Worm (Caenorhabditis elegans) whole organism, early embryonic: ENCODE results near the gene tag-340.

Experiments
- B0310.2 ChIP-seq: sonication (generic microtip); optimal IDR thresholded peaks from 2 replicates; lab custom pipeline; 2016; ENCODE audit warnings: mild to moderate bottlenecking, missing genetic modification characterization, missing compliant biosample characterization
- F13C5.2 ChIP-seq: sonication (generic microtip); optimal IDR thresholded peaks from 2 replicates; lab custom pipeline; 2017; ENCODE audit warnings: mild to moderate bottlenecking, missing genetic modification characterization, inconsistent platforms, missing compliant biosample characterization
- aly-1 ChIP-seq: sonication (generic microtip); optimal IDR thresholded peaks from 2 replicates; lab custom pipeline; 2016; ENCODE audit warnings: missing genetic modification characterization, missing compliant biosample characterization
- ama-1 ChIP-seq: fragments of 150-350 bp; optimal IDR thresholded peaks from 2 replicates; lab custom pipeline; 2014
- ceh-13 ChIP-seq: fragments of 200-800 bp; sonication (Bioruptor generic); optimal IDR thresholded peaks from 2 replicates; lab custom pipeline; 2018; ENCODE audit warnings: mild to moderate bottlenecking, missing genetic modification characterization, missing compliant biosample characterization
- ceh-36 ChIP-seq: sonication (generic microtip); optimal IDR thresholded peaks from 2 replicates; lab custom pipeline; 2016; ENCODE audit warnings: missing genetic modification characterization, inconsistent platforms, missing compliant biosample characterization
- ets-7 ChIP-seq: sonication (generic microtip); optimal IDR thresholded peaks from 2 replicates; lab custom pipeline; 2016; ENCODE audit warnings: missing genotype, missing genetic modification characterization, missing compliant biosample characterization
- flt-1 ChIP-seq: fragments of 200-800 bp; sonication (Bioruptor generic); IDR thresholded peaks from 2 replicates; pipeline ENCODE4 v1.3.6; 2022; ENCODE audit warnings: missing genetic modification characterization, missing compliant biosample characterization
- hmbx-1 ChIP-seq: sonication (generic microtip); optimal IDR thresholded peaks from 2 replicates; lab custom pipeline; 2016; ENCODE audit warnings: mild to moderate bottlenecking, missing genetic modification characterization, missing compliant biosample characterization
- hmg-4 ChIP-seq: fragments of 200-800 bp; sonication (Bioruptor generic); optimal IDR thresholded peaks from 2 replicates; lab custom pipeline; 2018; ENCODE audit warnings: mild to moderate bottlenecking, missing genetic modification characterization, missing compliant biosample characterization
- hnd-1 ChIP-seq: sonication (generic microtip); optimal IDR thresholded peaks from 2 replicates; lab custom pipeline; 2016; ENCODE audit warnings: missing genetic modification characterization, missing compliant biosample characterization
- pes-1 ChIP-seq: fragments of 200-800 bp; sonication (Bioruptor generic); IDR thresholded peaks from 2 replicates; pipeline ENCODE4 v1.3.6; 2022; ENCODE audit warnings: missing genetic modification reagents, missing genetic modification characterization, missing compliant biosample characterization
- scrt-1 ChIP-seq: fragments of 200-800 bp; sonication (Bioruptor generic); IDR thresholded peaks from 2 replicates; pipeline ENCODE4 v1.3.6; 2022; ENCODE audit warnings: missing genetic modification characterization, missing compliant biosample characterization
- sea-1 ChIP-seq: fragments of 200-800 bp; sonication (Bioruptor generic); conservative IDR thresholded peaks from 2 replicates; pipeline ENCODE4 v1.3.6; 2022; ENCODE audit warnings: missing genetic modification characterization, missing compliant biosample characterization
- tbx-11 ChIP-seq: fragments of 200-800 bp; sonication (Bioruptor generic); IDR thresholded peaks from 2 replicates; pipeline ENCODE4 v1.3.6; 2022; ENCODE audit warnings: missing genetic modification characterization, missing compliant biosample characterization
- tbx-37 ChIP-seq: fragments of 200-800 bp; sonication (Bioruptor generic); conservative IDR thresholded peaks from 2 replicates; pipeline ENCODE4 v1.3.6; 2022; ENCODE audit warnings: missing genetic modification reagents, missing genetic modification characterization, missing compliant biosample characterization
- tra-4 ChIP-seq: sonication (generic microtip); optimal IDR thresholded peaks from 2 replicates; lab custom pipeline; 2017; ENCODE audit warnings: missing genetic modification characterization, missing compliant biosample characterization

Gene tag-340

DNA sequence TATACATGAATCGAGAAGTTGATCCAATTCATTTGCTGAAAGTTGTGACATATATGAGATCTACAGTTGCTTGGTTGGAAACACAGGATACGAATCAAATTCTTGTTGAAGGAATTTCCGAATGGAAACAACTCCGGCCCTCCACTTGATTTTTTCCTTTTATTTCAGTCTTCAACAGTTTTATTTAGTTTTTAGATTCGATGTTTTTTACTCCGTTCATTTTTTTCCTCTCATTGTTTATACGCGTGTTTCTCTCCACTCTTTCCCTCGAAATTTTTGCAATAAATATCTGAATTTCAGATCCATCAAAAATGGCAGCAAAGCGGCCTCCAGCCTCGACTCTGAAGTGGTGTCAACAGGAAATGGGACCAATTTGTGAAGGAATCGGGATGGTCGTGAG lies 37.2 kb upstream of the tag-340 start, which contains the start of gene coq-8:
Gene coq-8 (plus strand): TSS at position 301 of the 400 bp plus-strand sequence.
- TF ChIP-seq tra-4 = no peak
- TF ChIP-seq ceh-13 = no peak
- no peak for TF ChIP-seq sea-1 (GFP tag; lab: Robert Waterston, UW)

- TF ChIP-seq ama-1 (lab: Kevin White, UChicago) (no peak), ceh-36 (tag; lab: Kevin White, UChicago) (no peak), pes-1 (GFP tag; lab: Robert Waterston, UW) (no peak), scrt-1 (GFP tag; lab: Robert Waterston, UW) (no peak), sea-1 (GFP tag; lab: Robert Waterston, UW) (no peak), hmg-4 (GFP tag; lab: Kevin White, UChicago) (no peak), tra-4 (no peak), aly-1 (no peak)
These were observed 33.5 kb upstream of the tag-340 start, which contains the start of gene C35D10.17 for ce11 chrIII:4866762-4867161. C35D10.17 (plus strand) TSS chrIII:4867062.

DNA sequence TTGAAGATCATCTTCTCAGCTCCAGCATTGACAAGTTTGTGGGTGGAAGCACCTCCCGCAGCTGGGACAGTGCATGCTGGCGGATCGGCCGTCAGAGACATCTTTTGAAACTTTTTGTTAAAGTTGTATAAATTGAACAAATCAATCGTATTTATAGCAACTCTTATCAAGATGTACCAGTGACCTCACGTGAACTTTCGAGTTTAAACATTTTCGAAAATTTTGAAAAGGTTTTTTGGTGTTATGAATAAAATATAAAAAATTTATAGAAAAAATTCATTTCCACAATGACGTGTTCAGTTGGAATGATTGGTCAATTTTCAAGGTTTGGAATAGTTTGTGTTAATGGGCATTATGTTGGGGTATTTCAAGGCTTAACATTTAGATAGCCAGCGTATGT lies 31.7 kb upstream of the tag-340 start, which contains the start of the genes msd-4 and C35D10.3:
Gene msd-4 (minus strand): TSS at position 101 of the 400 bp plus-strand sequence.
Gene C35D10.3 (plus strand): TSS at position 279 of the 400 bp plus-strand sequence.
- no peak for TF ChIP-seq flt-1 (GFP tag; lab: Robert Waterston, UW)
- TF ChIP-seq ceh-13 = no peak
- TF ChIP-seq hmbx-1 (tag; lab: Kevin White, UChicago) = no peak
- no peak for TF ChIP-seq scrt-1 (GFP tag; lab: Robert Waterston, UW)
- TF ChIP-seq ama-1 (lab: Kevin White, UChicago) = no peak
- no peak for TF ChIP-seq B0310.2 (tag; lab: Kevin White, UChicago)
- no peak for TF ChIP-seq F13C5.2 (tag; lab: Kevin White, UChicago)
- no peak for TF ChIP-seq ets-7 (tag; lab: Kevin White, UChicago)
- no peak for TF ChIP-seq sea-1 (GFP tag; lab: Robert Waterston, UW)
- TF ChIP-seq tra-4 = no peak
- no peak for TF ChIP-seq tbx-37
- TF ChIP-seq tbx-11 (GFP tag; lab: Robert Waterston, UW) = no peak
- no peak for TF ChIP-seq hmg-4 (GFP tag; lab: Kevin White, UChicago)
- TF ChIP-seq pes-1 (GFP tag; lab: Robert Waterston, UW) = no peak
- TF ChIP-seq ceh-36 (tag; lab: Kevin White, UChicago) = no peak
- TF ChIP-seq hnd-1 = no peak
- no peak for TF ChIP-seq aly-1

ce11 chrIII:4870478-4870877 lies 29.8 kb upstream of the tag-340 start, which contains the start of gene gipc-1:
gipc-1 (plus strand) TSS chrIII:4870778.
- no peak for TF ChIP-seq ama-1 (lab: Kevin White, UChicago)
- TF ChIP-seq F13C5.2 (tag; lab: Kevin White, UChicago) = no peak
- no peak for TF ChIP-seq pes-1 (GFP tag; lab: Robert Waterston, UW)
- TF ChIP-seq tra-4 = no peak
- TF ChIP-seq hmg-4 (GFP tag; lab: Kevin White, UChicago) = no peak
- TF ChIP-seq ets-7 (tag; lab: Kevin White, UChicago) = no peak
- no peak for TF ChIP-seq hnd-1

ce11 chrIII:4873395-4873794 lies 26.9 kb upstream of the tag-340 start:
- TF ChIP-seq aly-1 (no peak), flt-1 (GFP tag; lab: Robert Waterston, UW) (no peak), tra-4 (no peak), hnd-1 (no peak), tbx-11 (GFP tag; lab: Robert Waterston, UW) (no peak), hmg-4 (GFP tag; lab: Kevin White, UChicago) (no peak), ceh-36 (tag; lab: Kevin White, UChicago) (no peak), sea-1 (GFP tag; lab: Robert Waterston, UW) (no peak)

- TF ChIP-seq hnd-1 = no peak
- TF ChIP-seq ceh-13 = no peak
- TF ChIP-seq tra-4 = no peak
- no peak for TF ChIP-seq sea-1 (GFP tag; lab: Robert Waterston, UW)
These were observed 25.6 kb upstream of the tag-340 start, which contains the start of gene C35D10.12 for ce11 chrIII:4874671-4875070. C35D10.12 (minus strand) TSS chrIII:4874771.

- TF ChIP-seq hnd-1 = no peak
- TF ChIP-seq tbx-11 (GFP tag; lab: Robert Waterston, UW) = no peak
- no peak for TF ChIP-seq ceh-13
- no peak for TF ChIP-seq F13C5.2 (tag; lab: Kevin White, UChicago)
- no peak for TF ChIP-seq aly-1
- TF ChIP-seq ets-7 (tag; lab: Kevin White, UChicago) = no peak
- no peak for TF ChIP-seq flt-1 (GFP tag; lab: Robert Waterston, UW)
- no peak for TF ChIP-seq ceh-36 (tag; lab: Kevin White, UChicago)
- TF ChIP-seq tbx-37 = no peak
- no peak for TF ChIP-seq scrt-1 (GFP tag; lab: Robert Waterston, UW)
- no peak for TF ChIP-seq pes-1 (GFP tag; lab: Robert Waterston, UW)
- no peak for TF ChIP-seq hmg-4 (GFP tag; lab: Kevin White, UChicago)
- no peak for TF ChIP-seq tra-4
- no peak for TF ChIP-seq sea-1 (GFP tag; lab: Robert Waterston, UW)
- TF ChIP-seq hmbx-1 (tag; lab: Kevin White, UChicago) = no peak
- no peak for TF ChIP-seq B0310.2 (tag; lab: Kevin White, UChicago)
- TF ChIP-seq ama-1 (lab: Kevin White, UChicago) = no peak
These were observed 24.6 kb upstream of the tag-340 start for ce11 chrIII:4875663-4876062.

DNA sequence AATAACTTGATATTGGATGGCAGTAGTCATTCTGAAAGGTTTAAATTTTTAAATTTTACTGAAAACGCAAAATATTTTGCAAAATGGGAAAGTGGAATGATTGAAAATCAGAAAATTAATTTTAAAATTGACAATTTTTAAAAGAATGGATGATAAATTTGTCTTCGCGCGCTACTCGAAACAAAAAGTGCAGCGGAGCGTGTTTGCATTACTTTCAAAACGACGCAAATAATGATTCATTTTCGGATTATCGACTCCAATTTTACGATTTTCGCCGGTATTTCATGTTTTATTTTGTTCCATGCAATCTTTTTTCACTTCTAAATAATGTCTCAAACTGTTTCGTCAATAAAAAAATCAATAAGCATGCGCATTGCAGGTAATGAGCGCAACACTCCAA lies 22.0 kb upstream of the tag-340 start, which contains the start of the genes tost-1 and arx-6:
Gene tost-1 (minus strand): TSS at position 31 of the 400 bp plus-strand sequence.
Gene arx-6 (plus strand): TSS at position 378 of the 400 bp plus-strand sequence.
- no peak for TF ChIP-seq sea-1 (GFP tag; lab: Robert Waterston, UW)
- peak; percentile 35 for TF ChIP-seq hmg-4 (GFP tag; lab: Kevin White, UChicago)
